Fruit fly (Drosophila melanogaster) whole organism, wandering third instar larva: ENCODE data around the gene CG32365.

Source experiments
- Abd-B ChIP-seq: fragments of >200 bp; optimal IDR thresholded peaks from 2 replicates; lab custom pipeline; 2017; ENCODE audit warnings: missing biosample characterization, missing genetic modification characterization
- CG32264 ChIP-seq: fragments of 200-800 bp; sonication (Bioruptor generic); optimal IDR thresholded peaks from 2 replicates; lab custom pipeline; 2016; ENCODE audit warnings: missing biosample characterization, missing genetic modification characterization
- CG9705 ChIP-seq: fragments of 200-800 bp; sonication (Bioruptor generic); optimal IDR thresholded peaks from 2 replicates; lab custom pipeline; 2018; ENCODE audit warnings: missing biosample characterization, mild to moderate bottlenecking, missing genetic modification characterization
- CrebA ChIP-seq: fragments of 200-800 bp; sonication (Bioruptor generic); optimal IDR thresholded peaks from 2 replicates; lab custom pipeline; 2016; ENCODE audit warnings: missing biosample characterization, mild to moderate bottlenecking, missing genetic modification characterization, borderline replicate concordance
- Dfd ChIP-seq: fragments of >200 bp; optimal IDR thresholded peaks from 2 replicates; lab custom pipeline; 2017; ENCODE audit warnings: missing biosample characterization, missing genetic modification characterization
- Hnf4 ChIP-seq: fragments of 200-800 bp; sonication (Bioruptor generic); optimal IDR thresholded peaks from 2 replicates; lab custom pipeline; 2016; ENCODE audit warnings: missing biosample characterization, mild to moderate bottlenecking, missing genetic modification characterization
- Hr78 ChIP-seq: fragments of >200 bp; optimal IDR thresholded peaks from 2 replicates; lab custom pipeline; 2017; ENCODE audit warnings: missing biosample characterization, missing genetic modification characterization
- Hr83 ChIP-seq: fragments of 200-300 bp; sonication (Bioruptor generic); optimal IDR thresholded peaks from 2 replicates; lab custom pipeline; 2016; ENCODE audit warnings: missing biosample characterization, mild to moderate bottlenecking, missing genetic modification characterization, moderate library complexity; ENCODE audit not compliant: poor library complexity, severe bottlenecking
- Mio ChIP-seq: sonication (Bioruptor generic); optimal IDR thresholded peaks from 2 replicates; lab custom pipeline; 2016; ENCODE audit warnings: missing biosample characterization, missing genetic modification characterization
- Myc ChIP-seq: fragments of >200 bp; optimal IDR thresholded peaks from 2 replicates; lab custom pipeline; 2017
- N ChIP-seq: fragments of >200 bp; optimal IDR thresholded peaks from 2 replicates; lab custom pipeline; 2018; ENCODE audit warnings: missing biosample characterization, missing external identifiers, missing genetic modification characterization
- Sp1 ChIP-seq: fragments of 200-800 bp; sonication (Bioruptor generic); optimal IDR thresholded peaks from 3 replicates; lab custom pipeline; 2019; ENCODE audit warnings: missing biosample characterization, mild to moderate bottlenecking, missing genetic modification characterization, moderate library complexity
- Vsx2 ChIP-seq: fragments of 200-300, 225-300 bp; sonication (Bioruptor generic); optimal IDR thresholded peaks from 2 replicates; lab custom pipeline; 2018; ENCODE audit warnings: missing biosample characterization, missing genetic modification characterization; ENCODE audit not compliant: partially characterized antibody
- br ChIP-seq: fragments of 200-800 bp; sonication (Bioruptor generic); optimal IDR thresholded peaks from 2 replicates; lab custom pipeline; 2016; ENCODE audit warnings: missing biosample characterization, missing genetic modification characterization
- brk ChIP-seq: fragments of 200-800 bp; sonication (Bioruptor generic); optimal IDR thresholded peaks from 2 replicates; lab custom pipeline; 2016; ENCODE audit warnings: missing biosample characterization, mild to moderate bottlenecking, missing genetic modification characterization
- dl ChIP-seq, 2 experiments: fragments of 175-275, 200-275 bp in 1 of 2; fragments of 200-275 bp in 1 of 2; sonication (Bioruptor generic); optimal IDR thresholded peaks; lab custom pipeline; 2018; ENCODE audit warnings: mild to moderate bottlenecking in 2 of 2, missing biosample characterization in 2 of 2, missing genetic modification characterization in 2 of 2, moderate library complexity in 2 of 2; ENCODE audit not compliant: partially characterized antibody in 2 of 2, insufficient read depth in 1 of 2
- dmrt93B ChIP-seq: fragments of 200-800 bp; sonication (Bioruptor generic); optimal IDR thresholded peaks from 2 replicates; lab custom pipeline; 2018; ENCODE audit warnings: missing biosample characterization, mild to moderate bottlenecking, missing genetic modification characterization
- ey ChIP-seq: fragments of 200-800 bp; sonication (Bioruptor generic); optimal IDR thresholded peaks from 2 replicates; lab custom pipeline; 2016; ENCODE audit warnings: missing biosample characterization, missing genetic modification characterization
- foxo ChIP-seq, 2 experiments: fragments of 200-800 bp; sonication (Bioruptor generic); optimal IDR thresholded peaks; 2 replicates in 1 of 2; 3 replicates in 1 of 2; lab custom pipeline; 2016 to 2017; ENCODE audit warnings: missing biosample characterization in 2 of 2, missing genetic modification characterization in 2 of 2
- h ChIP-seq: fragments of 200-800 bp; sonication (Bioruptor generic); optimal IDR thresholded peaks from 3 replicates; lab custom pipeline; 2016; ENCODE audit warnings: missing biosample characterization, mild to moderate bottlenecking, missing genetic modification characterization
- jim ChIP-seq: fragments of 175-275, 200-325 bp; sonication (Bioruptor generic); optimal IDR thresholded peaks from 2 replicates; lab custom pipeline; 2016; ENCODE audit warnings: missing biosample characterization, mild to moderate bottlenecking, missing genetic modification characterization
- lola ChIP-seq: fragments of >200 bp; optimal IDR thresholded peaks from 2 replicates; lab custom pipeline; 2017; ENCODE audit warnings: missing biosample characterization, missing genetic modification characterization
- psq ChIP-seq: fragments of 200-800 bp; sonication (Bioruptor generic); optimal IDR thresholded peaks from 3 replicates; lab custom pipeline; 2017; ENCODE audit warnings: missing biosample characterization, mild to moderate bottlenecking, missing genetic modification characterization, moderate library complexity
- sage ChIP-seq: fragments of 200-800 bp; sonication (Bioruptor generic); optimal IDR thresholded peaks from 2 replicates; lab custom pipeline; 2016; ENCODE audit warnings: missing biosample characterization, mild to moderate bottlenecking, missing genetic modification characterization
- sv ChIP-seq: fragments of 200-800 bp; sonication (Bioruptor generic); optimal IDR thresholded peaks from 3 replicates; lab custom pipeline; 2016; ENCODE audit warnings: missing biosample characterization, missing genetic modification characterization
- tai ChIP-seq: sonication (Bioruptor generic); optimal IDR thresholded peaks from 2 replicates; lab custom pipeline; 2016; ENCODE audit warnings: missing biosample characterization, missing genetic modification characterization
- usp ChIP-seq: fragments of >200 bp; optimal IDR thresholded peaks from 2 replicates; lab custom pipeline; 2017; ENCODE audit warnings: missing biosample characterization, missing genetic modification characterization

CG32365 gene

DNA sequence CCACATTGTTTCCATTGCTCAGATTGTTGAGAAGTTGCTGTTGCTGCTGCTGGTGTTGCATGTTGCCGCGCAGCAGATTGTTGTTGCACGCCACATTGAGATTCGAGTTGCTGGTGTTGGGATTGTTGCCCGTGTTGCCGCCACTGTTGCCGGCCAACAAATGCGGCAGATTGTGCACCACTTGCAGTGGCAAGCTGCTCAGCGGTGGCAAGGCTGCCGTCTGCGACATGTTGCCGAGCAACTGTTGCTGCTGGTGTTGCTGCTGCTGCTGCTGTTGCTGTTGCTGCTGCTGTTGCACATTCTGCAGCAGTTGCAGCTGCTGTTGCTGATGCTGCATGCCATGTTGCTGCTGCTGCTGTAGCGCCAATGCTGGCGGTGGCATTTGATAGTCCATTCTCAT is 42.7 kb upstream of the CG32365 start:
- TF ChIP-seq psq, result no peak
- peak; percentile 77 for TF ChIP-seq Dfd (GFP tag; lab: Kevin White, UChicago)
- TF ChIP-seq Sp1 (GFP tag; lab: Kevin White, UChicago), result no peak

DNA sequence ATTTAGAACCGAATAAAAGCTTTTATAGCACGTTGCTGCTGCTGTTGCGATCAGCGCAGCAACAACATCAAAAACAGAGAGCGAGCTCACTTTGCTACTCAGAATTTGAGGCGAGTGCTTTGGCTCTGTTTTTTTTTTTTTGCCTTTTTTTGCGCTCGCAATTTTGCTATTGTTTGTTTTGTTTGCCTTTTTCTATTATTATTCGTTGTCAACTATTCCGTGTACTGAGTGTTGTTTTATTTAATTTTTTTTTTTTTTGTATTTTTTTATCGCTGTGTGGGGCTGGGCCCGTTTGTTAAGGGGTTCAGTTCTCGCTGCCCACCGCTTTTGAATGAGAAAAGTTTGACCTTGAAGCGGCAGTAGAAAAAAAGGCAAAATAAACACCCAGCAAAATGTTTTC is 42.1 kb upstream of the CG32365 start:
- TF ChIP-seq Hnf4 (no peak), CrebA (GFP tag; lab: Kevin White, UChicago) (no peak), Abd-B (GFP tag; lab: Kevin White, UChicago) (no peak), foxo (GFP tag; optimal IDR thresholded peaks at IDR 0.05; lab: Kevin White, UChicago) (no peak), dl (GFP tag; optimal IDR thresholded peaks at IDR 0.05; lab: Kevin White, UChicago; ENCODE audit: insufficient read depth in 1 of 2, partially characterized antibody in 2 of 2) (no peak), Dfd (GFP tag; lab: Kevin White, UChicago) (no peak), h (GFP tag; lab: Kevin White, UChicago) (no peak), CG9705 (GFP tag; lab: Kevin White, UChicago) (no peak), jim (GFP tag; lab: Kevin White, UChicago) (no peak), Hr78 (GFP tag; lab: Kevin White, UChicago) (no peak)

DNA sequence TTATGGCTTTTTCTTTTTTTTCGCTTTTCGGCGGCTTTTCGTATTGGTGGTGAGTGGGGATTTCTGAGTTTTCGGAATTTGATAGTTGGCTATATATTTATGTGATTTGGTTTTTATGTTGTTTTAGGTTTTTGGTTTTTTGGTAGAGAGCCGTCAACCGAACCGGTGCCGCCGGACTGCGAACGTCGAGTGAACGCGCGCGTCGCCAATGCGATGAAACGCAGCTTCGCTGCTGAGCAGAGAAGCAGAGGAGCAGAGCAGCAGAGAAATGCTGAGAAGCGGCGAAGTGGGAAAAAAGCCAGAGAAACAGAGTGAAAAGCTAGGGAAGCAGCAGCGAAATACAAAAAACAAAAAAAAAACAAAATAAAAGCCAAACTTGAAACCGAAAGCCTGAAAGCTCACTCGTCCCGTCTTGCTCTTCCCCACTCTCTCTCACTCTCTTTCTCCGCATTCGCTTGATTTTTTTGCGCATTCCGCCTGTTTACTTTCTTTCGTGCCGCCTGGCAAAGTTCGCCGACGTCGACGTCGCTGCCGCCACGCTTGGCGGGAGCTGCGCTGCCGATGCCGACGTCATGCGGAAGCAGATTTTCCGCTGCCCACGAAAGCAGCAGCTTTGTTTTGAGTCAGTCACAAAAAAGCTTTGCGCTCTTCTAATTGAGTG is 40.9 kb upstream of the CG32365 start:
- no peak for TF ChIP-seq brk
- peak; percentile 70 for TF ChIP-seq psq

DNA sequence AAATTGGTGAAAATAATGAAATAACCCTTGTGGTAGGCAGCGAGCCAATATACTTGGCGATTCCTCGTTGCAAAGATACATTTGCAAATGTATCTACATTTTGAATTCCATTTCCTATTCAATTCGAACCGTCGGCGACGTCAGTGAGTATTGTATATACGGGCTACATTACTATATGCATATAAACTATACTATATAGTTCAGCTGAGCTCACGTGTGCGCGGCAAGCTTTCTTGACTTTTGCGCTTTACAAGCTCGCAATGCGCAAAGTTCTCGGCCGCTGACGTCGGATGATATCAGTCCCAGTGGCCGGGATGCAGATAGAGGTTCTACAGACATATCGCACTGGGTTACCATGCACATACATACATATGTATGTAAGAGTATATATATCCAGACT is 39.2 kb upstream of the CG32365 start:
- TF ChIP-seq psq (no peak), CrebA (GFP tag; lab: Kevin White, UChicago) (no peak), N (GFP tag; lab: Kevin White, UChicago) (no peak), sv (GFP tag; lab: Kevin White, UChicago) (no peak), Hnf4 (no peak), usp (GFP tag; lab: Kevin White, UChicago) (no peak), Mio (GFP tag; lab: Kevin White, UChicago) (no peak), CG9705 (GFP tag; lab: Kevin White, UChicago) (no peak), brk (no peak), jim (GFP tag; lab: Kevin White, UChicago) (no peak), tai (GFP tag; lab: Kevin White, UChicago) (no peak), Hr83 (GFP tag; lab: Kevin White, UChicago) (no peak), CG32264 (no peak), lola (no peak)

DNA sequence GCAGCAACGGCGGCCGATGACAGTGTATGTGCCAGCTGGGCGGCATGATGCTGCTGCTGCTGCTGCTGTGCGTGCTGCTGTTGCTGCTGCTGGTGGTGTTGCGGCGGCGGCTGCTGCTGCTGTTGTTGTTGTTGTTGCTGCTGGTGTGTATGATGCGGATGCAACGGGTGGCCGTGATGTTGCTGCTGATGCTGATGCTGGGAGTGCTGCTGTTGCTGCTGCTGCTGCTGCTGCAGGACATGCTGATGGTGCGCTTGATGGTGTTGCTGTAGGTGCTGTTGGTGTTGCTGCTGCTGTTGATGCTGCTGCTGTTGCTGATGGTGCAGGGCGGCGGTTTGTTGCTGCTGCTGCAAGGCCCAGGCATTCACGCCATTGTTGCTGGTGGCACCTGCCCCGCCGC is 38.0 kb upstream of the CG32365 start:
- peak; percentile 96 for TF ChIP-seq Dfd (GFP tag; lab: Kevin White, UChicago)
- no peak for TF ChIP-seq br (GFP tag; lab: Kevin White, UChicago)
- TF ChIP-seq, all 38 proteins: peak for 1

DNA sequence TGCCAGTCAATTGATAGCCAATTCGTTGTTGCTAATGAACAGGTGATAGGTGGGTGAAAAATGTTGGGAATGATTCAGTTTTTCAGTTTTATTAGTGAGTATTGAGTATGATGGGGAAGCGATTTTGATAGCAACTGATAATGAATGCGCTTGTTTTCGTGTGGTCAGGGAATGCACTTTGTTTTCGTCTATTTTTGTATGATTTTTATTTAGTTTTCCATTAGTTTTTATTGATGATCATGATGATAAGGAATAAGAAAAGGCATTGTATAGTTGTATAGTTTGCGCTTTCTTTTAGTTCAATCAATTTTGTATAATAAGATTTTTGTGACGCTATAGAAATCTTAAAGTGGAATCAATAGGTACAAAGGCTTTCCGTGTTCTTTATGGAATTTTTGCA is 37.0 kb upstream of the CG32365 start:
- TF ChIP-seq sage (GFP tag; lab: Kevin White, UChicago) (no peak), Vsx2 (no peak), dl (GFP tag; optimal IDR thresholded peaks at IDR 0.05; lab: Kevin White, UChicago; ENCODE audit: insufficient read depth in 1 of 2, partially characterized antibody in 2 of 2) (no peak), foxo (GFP tag; optimal IDR thresholded peaks at IDR 0.05; lab: Kevin White, UChicago) (no peak), Mio (GFP tag; lab: Kevin White, UChicago) (no peak), Hr78 (GFP tag; lab: Kevin White, UChicago) (no peak), dmrt93B (no peak), sv (GFP tag; lab: Kevin White, UChicago) (no peak), ey (GFP tag; lab: Kevin White, UChicago) (no peak), Myc (no peak), Hr83 (GFP tag; lab: Kevin White, UChicago) (no peak), Hnf4 (no peak)
- TF ChIP-seq, all 38 proteins: peak for 0
